Worm (Caenorhabditis elegans): ENCODE data around the gene rft-1.

- no peak for TF ChIP-seq ceh-28 (tag; optimal IDR thresholded peaks at IDR 0.05)
- no peak for TF ChIP-seq ZK546.5 (tag; optimal IDR thresholded peaks at IDR 0.05)
- no peak for TF ChIP-seq snpc-4 (tag; optimal IDR thresholded peaks at IDR 0.05)
- no peak for TF ChIP-seq lin-15B (tag; optimal IDR thresholded peaks at IDR 0.05)
- TF ChIP-seq egl-27 (tag; optimal IDR thresholded peaks at IDR 0.05): no peak
These were observed 46.9 kb upstream of the rft-1 start for ce11 chrV:4489893-4490292.

Measured in whole organism, L3 larva.